Worm (Caenorhabditis elegans) whole organism, early embryonic: Measurements from ENCODE around the gene K03A11.5.

Source experiments
- B0310.2 ChIP-seq: sonication (generic microtip); optimal IDR thresholded peaks from 2 replicates; lab custom pipeline; 2016; ENCODE audit warnings: mild to moderate bottlenecking, missing genetic modification characterization, missing compliant biosample characterization
- F13C5.2 ChIP-seq: sonication (generic microtip); optimal IDR thresholded peaks from 2 replicates; lab custom pipeline; 2017; ENCODE audit warnings: mild to moderate bottlenecking, missing genetic modification characterization, inconsistent platforms, missing compliant biosample characterization
- aly-1 ChIP-seq: sonication (generic microtip); optimal IDR thresholded peaks from 2 replicates; lab custom pipeline; 2016; ENCODE audit warnings: missing genetic modification characterization, missing compliant biosample characterization
- ama-1 ChIP-seq: fragments of 150-350 bp; optimal IDR thresholded peaks from 2 replicates; lab custom pipeline; 2014
- ceh-13 ChIP-seq: fragments of 200-800 bp; sonication (Bioruptor generic); optimal IDR thresholded peaks from 2 replicates; lab custom pipeline; 2018; ENCODE audit warnings: mild to moderate bottlenecking, missing genetic modification characterization, missing compliant biosample characterization
- ceh-36 ChIP-seq: sonication (generic microtip); optimal IDR thresholded peaks from 2 replicates; lab custom pipeline; 2016; ENCODE audit warnings: missing genetic modification characterization, inconsistent platforms, missing compliant biosample characterization
- ets-7 ChIP-seq: sonication (generic microtip); optimal IDR thresholded peaks from 2 replicates; lab custom pipeline; 2016; ENCODE audit warnings: missing genotype, missing genetic modification characterization, missing compliant biosample characterization
- flt-1 ChIP-seq: fragments of 200-800 bp; sonication (Bioruptor generic); IDR thresholded peaks from 2 replicates; pipeline ENCODE4 v1.3.6; 2022; ENCODE audit warnings: missing genetic modification characterization, missing compliant biosample characterization
- hmbx-1 ChIP-seq: sonication (generic microtip); optimal IDR thresholded peaks from 2 replicates; lab custom pipeline; 2016; ENCODE audit warnings: mild to moderate bottlenecking, missing genetic modification characterization, missing compliant biosample characterization
- hmg-4 ChIP-seq: fragments of 200-800 bp; sonication (Bioruptor generic); optimal IDR thresholded peaks from 2 replicates; lab custom pipeline; 2018; ENCODE audit warnings: mild to moderate bottlenecking, missing genetic modification characterization, missing compliant biosample characterization
- hnd-1 ChIP-seq: sonication (generic microtip); optimal IDR thresholded peaks from 2 replicates; lab custom pipeline; 2016; ENCODE audit warnings: missing genetic modification characterization, missing compliant biosample characterization
- pes-1 ChIP-seq: fragments of 200-800 bp; sonication (Bioruptor generic); IDR thresholded peaks from 2 replicates; pipeline ENCODE4 v1.3.6; 2022; ENCODE audit warnings: missing genetic modification reagents, missing genetic modification characterization, missing compliant biosample characterization
- scrt-1 ChIP-seq: fragments of 200-800 bp; sonication (Bioruptor generic); IDR thresholded peaks from 2 replicates; pipeline ENCODE4 v1.3.6; 2022; ENCODE audit warnings: missing genetic modification characterization, missing compliant biosample characterization
- sea-1 ChIP-seq: fragments of 200-800 bp; sonication (Bioruptor generic); conservative IDR thresholded peaks from 2 replicates; pipeline ENCODE4 v1.3.6; 2022; ENCODE audit warnings: missing genetic modification characterization, missing compliant biosample characterization
- tbx-11 ChIP-seq: fragments of 200-800 bp; sonication (Bioruptor generic); IDR thresholded peaks from 2 replicates; pipeline ENCODE4 v1.3.6; 2022; ENCODE audit warnings: missing genetic modification characterization, missing compliant biosample characterization
- tbx-37 ChIP-seq: fragments of 200-800 bp; sonication (Bioruptor generic); conservative IDR thresholded peaks from 2 replicates; pipeline ENCODE4 v1.3.6; 2022; ENCODE audit warnings: missing genetic modification reagents, missing genetic modification characterization, missing compliant biosample characterization
- tra-4 ChIP-seq: sonication (generic microtip); optimal IDR thresholded peaks from 2 replicates; lab custom pipeline; 2017; ENCODE audit warnings: missing genetic modification characterization, missing compliant biosample characterization

K03A11.5 gene

ce11 chrX:13100410-13100809, 37.1 kb downstream of the K03A11.5 start, which contains the start of gene R03G8.6:
Gene R03G8.6, minus strand, starts transcription at chrX:13100510.
- TF ChIP-seq B0310.2 (tag; lab: Kevin White, UChicago) (no peak), tra-4 (tag; lab: Kevin White, UChicago) (no peak), ceh-13 (GFP tag; lab: Kevin White, UChicago) (no peak), ets-7 (tag; lab: Kevin White, UChicago) (no peak), tbx-11 (GFP tag; lab: Robert Waterston, UW) (no peak), hmbx-1 (no peak), F13C5.2 (tag; lab: Kevin White, UChicago) (no peak), ceh-36 (tag; lab: Kevin White, UChicago) (no peak), sea-1 (GFP tag; lab: Robert Waterston, UW) (no peak), scrt-1 (GFP tag; lab: Robert Waterston, UW) (no peak), flt-1 (no peak), hmg-4 (GFP tag; lab: Kevin White, UChicago) (no peak), pes-1 (GFP tag; lab: Robert Waterston, UW) (no peak), ama-1 (lab: Kevin White, UChicago) (no peak), tbx-37 (GFP tag; lab: Robert Waterston, UW) (no peak), hnd-1 (tag; lab: Kevin White, UChicago) (no peak), aly-1 (tag; lab: Kevin White, UChicago) (no peak)

ce11 chrX:13102838-13103237, 39.5 kb downstream of the K03A11.5 start:
- no peak for TF ChIP-seq ceh-13 (GFP tag; lab: Kevin White, UChicago)
- TF ChIP-seq hnd-1 (tag; lab: Kevin White, UChicago) = no peak
- TF ChIP-seq ets-7 (tag; lab: Kevin White, UChicago) = no peak
- TF ChIP-seq tbx-11 (GFP tag; lab: Robert Waterston, UW) = no peak
- TF ChIP-seq ceh-36 (tag; lab: Kevin White, UChicago) = no peak
- no peak for TF ChIP-seq ama-1 (lab: Kevin White, UChicago)
- no peak for TF ChIP-seq hmg-4 (GFP tag; lab: Kevin White, UChicago)

- TF ChIP-seq F13C5.2 (tag; lab: Kevin White, UChicago) (peak; percentile 18), tra-4 (tag; lab: Kevin White, UChicago) (no peak), hmg-4 (GFP tag; lab: Kevin White, UChicago) (peak; percentile 20), tbx-37 (GFP tag; lab: Robert Waterston, UW) (peak; percentile 42; the same call in 1 of the 2 replicates), B0310.2 (tag; lab: Kevin White, UChicago) (no peak)
These were observed 41.6 kb downstream of the K03A11.5 start, which contains the start of gene F17H10.1 for ce11 chrX:13104966-13105365. Gene F17H10.1, plus strand, starts transcription at chrX:13105241.

- TF ChIP-seq tbx-37 (GFP tag; lab: Robert Waterston, UW) (no peak), B0310.2 (tag; lab: Kevin White, UChicago) (no peak), ets-7 (tag; lab: Kevin White, UChicago) (no peak), pes-1 (GFP tag; lab: Robert Waterston, UW) (no peak), hmbx-1 (no peak), scrt-1 (GFP tag; lab: Robert Waterston, UW) (no peak), F13C5.2 (tag; lab: Kevin White, UChicago) (no peak), flt-1 (no peak), hmg-4 (GFP tag; lab: Kevin White, UChicago) (no peak)
These were observed 42.9 kb downstream of the K03A11.5 start for ce11 chrX:13106177-13106761.

- TF ChIP-seq flt-1 = no peak
- no peak for TF ChIP-seq tbx-11 (GFP tag; lab: Robert Waterston, UW)
- no peak for TF ChIP-seq hmg-4 (GFP tag; lab: Kevin White, UChicago)
- no peak for TF ChIP-seq ama-1 (lab: Kevin White, UChicago)
- TF ChIP-seq tbx-37 (GFP tag; lab: Robert Waterston, UW) = no peak
- no peak for TF ChIP-seq tra-4 (tag; lab: Kevin White, UChicago)
- TF ChIP-seq scrt-1 (GFP tag; lab: Robert Waterston, UW) = no peak
These were observed 45.3 kb downstream of the K03A11.5 start for ce11 chrX:13108664-13109063.

- no peak for TF ChIP-seq hnd-1 (tag; lab: Kevin White, UChicago)
- TF ChIP-seq tra-4 (tag; lab: Kevin White, UChicago) = no peak
- TF ChIP-seq flt-1 = no peak
- TF ChIP-seq tbx-11 (GFP tag; lab: Robert Waterston, UW) = no peak
- TF ChIP-seq tbx-37 (GFP tag; lab: Robert Waterston, UW) = no peak
- no peak for TF ChIP-seq hmg-4 (GFP tag; lab: Kevin White, UChicago)
- TF ChIP-seq pes-1 (GFP tag; lab: Robert Waterston, UW) = no peak
- TF ChIP-seq scrt-1 (GFP tag; lab: Robert Waterston, UW) = no peak
- TF ChIP-seq F13C5.2 (tag; lab: Kevin White, UChicago) = no peak
- no peak for TF ChIP-seq ceh-36 (tag; lab: Kevin White, UChicago)
- TF ChIP-seq B0310.2 (tag; lab: Kevin White, UChicago) = no peak
- TF ChIP-seq ama-1 (lab: Kevin White, UChicago) = no peak
- TF ChIP-seq ets-7 (tag; lab: Kevin White, UChicago) = no peak
These were observed 46.7 kb downstream of the K03A11.5 start for ce11 chrX:13110004-13110403.

ce11 chrX:13112664-13113063, 49.3 kb downstream of the K03A11.5 start:
- no peak for TF ChIP-seq flt-1
- no peak for TF ChIP-seq ceh-36 (tag; lab: Kevin White, UChicago)
- no peak for TF ChIP-seq ets-7 (tag; lab: Kevin White, UChicago)
- TF ChIP-seq hmg-4 (GFP tag; lab: Kevin White, UChicago) = no peak
